Worm (Caenorhabditis elegans) whole organism, mixed stage, embryonic: ENCODE results near the gene nhr-164.

Experiments
- M03D4.4 ChIP-seq: sonication (generic microtip); optimal IDR thresholded peaks from 2 replicates; lab custom pipeline; 2017; ENCODE audit warnings: mild to moderate bottlenecking, missing genetic modification characterization, missing compliant biosample characterization
- bed-3 ChIP-seq: fragments of 200-800 bp; sonication (Bioruptor generic); optimal IDR thresholded peaks from 3 replicates; lab custom pipeline; 2018; ENCODE audit warnings: mild to moderate bottlenecking, missing genetic modification characterization, moderate library complexity, missing compliant biosample characterization
- blmp-1 ChIP-seq: fragments of 150-350 bp; optimal IDR thresholded peaks from 2 replicates; lab custom pipeline; 2014; ENCODE audit warnings: missing biosample characterization, missing genetic modification characterization
- ceh-39 ChIP-seq: fragments of 150-350 bp; optimal IDR thresholded peaks from 2 replicates; lab custom pipeline; 2014; ENCODE audit warnings: missing biosample characterization, missing genetic modification characterization
- ceh-43 ChIP-seq: fragments of 200-800 bp; sonication (Bioruptor generic); optimal IDR thresholded peaks from 2 replicates; lab custom pipeline; 2018; ENCODE audit warnings: mild to moderate bottlenecking, missing genetic modification characterization, moderate library complexity, missing compliant biosample characterization
- ceh-83 ChIP-seq: fragments of 200-800 bp; sonication (Bioruptor generic); optimal IDR thresholded peaks from 2 replicates; lab custom pipeline; 2018; ENCODE audit warnings: mild to moderate bottlenecking, missing genetic modification characterization, missing compliant biosample characterization
- ces-1 ChIP-seq: fragments of 150-350 bp; optimal IDR thresholded peaks from 2 replicates; lab custom pipeline; 2014; ENCODE audit warnings: missing biosample characterization, missing genetic modification reagents, missing genetic modification characterization
- elt-1 ChIP-seq: sonication (generic microtip); optimal IDR thresholded peaks from 2 replicates; lab custom pipeline; 2017; ENCODE audit warnings: missing genetic modification characterization, mild to moderate bottlenecking, missing compliant biosample characterization, antibody characterized with exemption, moderate library complexity, borderline replicate concordance; ENCODE audit not compliant: insufficient read depth
- flh-1 ChIP-seq: fragments of 200-800 bp; sonication (Bioruptor generic); optimal IDR thresholded peaks from 2 replicates; lab custom pipeline; 2018; ENCODE audit warnings: mild to moderate bottlenecking, missing genetic modification characterization, moderate library complexity, missing compliant biosample characterization
- hlh-1 ChIP-seq: fragments of 150-350 bp; optimal IDR thresholded peaks from 2 replicates; lab custom pipeline; 2014; ENCODE audit warnings: missing biosample characterization, missing genetic modification reagents, missing genetic modification characterization
- lin-13 ChIP-seq: fragments of 150-350 bp; optimal IDR thresholded peaks from 2 replicates; lab custom pipeline; 2014; ENCODE audit warnings: missing biosample characterization, missing genetic modification characterization
- lin-32 ChIP-seq: fragments of 200-800 bp; sonication (Bioruptor generic); optimal IDR thresholded peaks from 2 replicates; lab custom pipeline; 2018; ENCODE audit warnings: mild to moderate bottlenecking, missing genetic modification characterization, missing compliant biosample characterization
- mep-1 ChIP-seq: fragments of 150-350 bp; optimal IDR thresholded peaks from 2 replicates; lab custom pipeline; 2017; ENCODE audit warnings: missing biosample characterization, missing genetic modification reagents, missing genetic modification characterization, inconsistent platforms
- mls-2 ChIP-seq: sonication (generic microtip); optimal IDR thresholded peaks from 2 replicates; lab custom pipeline; 2016; ENCODE audit warnings: mild to moderate bottlenecking, missing genetic modification characterization, moderate library complexity, missing compliant biosample characterization
- nhr-12 ChIP-seq: fragments of 150-350 bp; optimal IDR thresholded peaks from 2 replicates; lab custom pipeline; 2014; ENCODE audit warnings: missing biosample characterization, missing genetic modification characterization
- nhr-2 ChIP-seq: fragments of 150-350 bp; optimal IDR thresholded peaks from 2 replicates; lab custom pipeline; 2014; ENCODE audit warnings: missing biosample characterization, missing genetic modification characterization
- nhr-76 ChIP-seq: sonication (generic microtip); optimal IDR thresholded peaks from 2 replicates; lab custom pipeline; 2017; ENCODE audit warnings: missing biosample characterization, missing genetic modification characterization
- sem-2 ChIP-seq: fragments of 200-800 bp; sonication (Bioruptor generic); optimal IDR thresholded peaks from 2 replicates; lab custom pipeline; 2018; ENCODE audit warnings: mild to moderate bottlenecking, missing genetic modification characterization, missing compliant biosample characterization
- snpc-4 ChIP-seq: fragments of 150-350 bp; optimal IDR thresholded peaks from 2 replicates; lab custom pipeline; 2014; ENCODE audit warnings: missing biosample characterization, missing genetic modification characterization
- sptf-1 ChIP-seq: sonication (generic microtip); optimal IDR thresholded peaks from 2 replicates; lab custom pipeline; 2017; ENCODE audit warnings: mild to moderate bottlenecking, missing genetic modification characterization, moderate library complexity, missing compliant biosample characterization
- tbx-8 ChIP-seq: fragments of 200-800 bp; sonication (Bioruptor generic); optimal IDR thresholded peaks from 2 replicates; lab custom pipeline; 2018; ENCODE audit warnings: mild to moderate bottlenecking, missing genetic modification characterization, moderate library complexity, missing compliant biosample characterization
- unc-120 ChIP-seq: sonication (generic microtip); optimal IDR thresholded peaks from 2 replicates; lab custom pipeline; 2017; ENCODE audit warnings: missing genetic modification characterization, missing compliant biosample characterization; ENCODE audit not compliant: poor library complexity, severe bottlenecking
- unc-39 ChIP-seq: fragments of 150-350 bp; optimal IDR thresholded peaks from 2 replicates; lab custom pipeline; 2014; ENCODE audit warnings: missing biosample characterization, missing genetic modification characterization
- unc-62 ChIP-seq: fragments of 150-350 bp; optimal IDR thresholded peaks from 2 replicates; lab custom pipeline; 2014; ENCODE audit warnings: missing biosample characterization, missing genetic modification reagents, missing genetic modification characterization
- zip-8 ChIP-seq: fragments of 150-350 bp; optimal IDR thresholded peaks from 2 replicates; lab custom pipeline; 2014; ENCODE audit warnings: missing biosample characterization, missing genetic modification characterization

Gene nhr-164

ce11 chrV:15235661-15236060 is at the start of gene nhr-164:
Gene nhr-164 (minus strand): TSS chrV:15235761.
- TF ChIP-seq M03D4.4 (tag; lab: Kevin White, UChicago) (no peak), hlh-1 (tag; lab: Kevin White, UChicago) (no peak)
- TF ChIP-seq, all 35 proteins: peak for 0

- TF ChIP-seq nhr-2 (tag; lab: Kevin White, UChicago) (no peak), bed-3 (no peak), sptf-1 (tag; lab: Kevin White, UChicago) (no peak), tbx-8 (no peak), M03D4.4 (tag; lab: Kevin White, UChicago) (no peak), blmp-1 (no peak), ceh-43 (GFP tag; lab: Kevin White, UChicago) (no peak), unc-120 (tag; lab: Kevin White, UChicago) (no peak), hlh-1 (tag; lab: Kevin White, UChicago) (no peak), ces-1 (GFP tag; lab: Kevin White, UChicago) (no peak), flh-1 (GFP tag; lab: Kevin White, UChicago) (no peak), nhr-12 (tag; lab: Kevin White, UChicago) (no peak), ceh-83 (GFP tag; lab: Kevin White, UChicago) (no peak), mep-1 (tag; lab: Kevin White, UChicago) (no peak)
Measured at ce11 chrV:15281279-15281949, 45.9 kb upstream of the nhr-164 start, which contains the start of the genes srw-19 and srx-51. Gene srw-19 (minus strand): TSS chrV:15281379. Gene srx-51 (plus strand): TSS chrV:15281899.

ce11 chrV:15276915-15277314 is 41.4 kb upstream of the nhr-164 start, which contains the start of gene srw-17:
Gene srw-17 (minus strand): TSS chrV:15277015.
- no peak for TF ChIP-seq mep-1 (tag; lab: Kevin White, UChicago)

ce11 chrV:15274757-15275156 is 39.2 kb upstream of the nhr-164 start, which contains the start of gene srw-16:
Gene srw-16 (minus strand): TSS chrV:15274857.
- no peak for TF ChIP-seq unc-120 (tag; lab: Kevin White, UChicago)

- TF ChIP-seq ceh-39 (tag; lab: Kevin White, UChicago) (no peak), ceh-83 (GFP tag; lab: Kevin White, UChicago) (no peak), mls-2 (no peak), bed-3 (no peak), unc-120 (tag; lab: Kevin White, UChicago) (no peak)
Measured at ce11 chrV:15272263-15272662, 36.7 kb upstream of the nhr-164 start, which contains the start of gene T10H4.4. Gene T10H4.4 (minus strand): TSS chrV:15272363.

ce11 chrV:15268302-15268701 is 32.7 kb upstream of the nhr-164 start, which contains the start of gene srw-22:
Gene srw-22 (plus strand): TSS chrV:15268602.
- TF ChIP-seq unc-39 (tag; lab: Kevin White, UChicago) (no peak), ceh-43 (GFP tag; lab: Kevin White, UChicago) (no peak), nhr-12 (tag; lab: Kevin White, UChicago) (no peak), mep-1 (tag; lab: Kevin White, UChicago) (no peak), flh-1 (GFP tag; lab: Kevin White, UChicago) (no peak), zip-8 (tag; lab: Kevin White, UChicago) (no peak), ceh-83 (GFP tag; lab: Kevin White, UChicago) (no peak), nhr-76 (tag; lab: Kevin White, UChicago) (no peak), sem-2 (no peak), snpc-4 (no peak), unc-62 (GFP tag; lab: Kevin White, UChicago) (no peak), blmp-1 (no peak), mls-2 (no peak), elt-1 (tag; lab: Kevin White, UChicago) (no peak), lin-32 (GFP tag; lab: Kevin White, UChicago) (no peak), ceh-39 (tag; lab: Kevin White, UChicago) (no peak), lin-13 (tag; lab: Kevin White, UChicago) (no peak), bed-3 (no peak), sptf-1 (tag; lab: Kevin White, UChicago) (no peak)
